Worm (Caenorhabditis elegans) whole organism, L3 larva: ENCODE results near the gene Y22D7AL.10.
A peak's percentile ranks its signal among the peaks of the same experiment; 100 is the strongest.

Source experiments
- R02D3.7 ChIP-seq: fragments of 150-350 bp; optimal IDR thresholded peaks from 2 replicates; lab custom pipeline; 2014; ENCODE audit warnings: missing biosample characterization, missing genetic modification characterization
- ZK546.5 ChIP-seq: sonication (generic microtip); optimal IDR thresholded peaks from 2 replicates; lab custom pipeline; 2017; ENCODE audit warnings: missing biosample characterization, missing genetic modification characterization
- aly-2 ChIP-seq: fragments of 150-350 bp; optimal IDR thresholded peaks from 2 replicates; lab custom pipeline; 2014; ENCODE audit warnings: missing biosample characterization, missing genetic modification characterization
- ama-1 ChIP-seq: fragments of 150-350 bp; optimal IDR thresholded peaks from 2 replicates; lab custom pipeline; 2018
- ceh-16 ChIP-seq: sonication (generic microtip); optimal IDR thresholded peaks from 2 replicates; lab custom pipeline; 2017; ENCODE audit warnings: missing biosample characterization, missing genetic modification characterization
- ceh-28 ChIP-seq: fragments of 150-350 bp; optimal IDR thresholded peaks from 2 replicates; lab custom pipeline; 2014; ENCODE audit warnings: missing biosample characterization, missing genetic modification reagents, missing genetic modification characterization
- ceh-82 ChIP-seq: fragments of 150-350 bp; optimal IDR thresholded peaks from 2 replicates; lab custom pipeline; 2014; ENCODE audit warnings: missing biosample characterization, missing genetic modification characterization
- ceh-9 ChIP-seq: sonication (generic microtip); optimal IDR thresholded peaks from 2 replicates; lab custom pipeline; 2018; ENCODE audit warnings: missing biosample characterization, missing genetic modification characterization
- daf-12 ChIP-seq: fragments of 150-350 bp; optimal IDR thresholded peaks from 2 replicates; lab custom pipeline; 2014; ENCODE audit warnings: missing biosample characterization, missing genetic modification reagents, missing genetic modification characterization
- egl-27 ChIP-seq: sonication (generic microtip); optimal IDR thresholded peaks from 4 replicates; lab custom pipeline; 2017; ENCODE audit warnings: missing biosample characterization, missing genetic modification reagents, missing genetic modification characterization
- egl-5 ChIP-seq: fragments of 150-350 bp; optimal IDR thresholded peaks from 2 replicates; lab custom pipeline; 2017; ENCODE audit warnings: missing biosample characterization, missing genetic modification reagents, missing genetic modification characterization, inconsistent platforms
- elt-1 ChIP-seq: fragments of 150-350 bp; optimal IDR thresholded peaks from 2 replicates; lab custom pipeline; 2014; ENCODE audit warnings: missing biosample characterization, missing genetic modification characterization
- elt-2 ChIP-seq: sonication (generic microtip); optimal IDR thresholded peaks from 2 replicates; lab custom pipeline; 2016; ENCODE audit warnings: missing genetic modification reagents, mild to moderate bottlenecking, missing genetic modification characterization, missing compliant biosample characterization
- elt-3 ChIP-seq, 3 experiments: fragments of 150-350 bp in 1 of 3; sonication (generic microtip) in 2 of 3; optimal IDR thresholded peaks; 2 replicates in 2 of 3; 4 replicates in 1 of 3; lab custom pipeline; 2014 to 2017; ENCODE audit warnings: missing biosample characterization in 3 of 3, missing genetic modification characterization in 3 of 3
- eor-1 ChIP-seq, 2 experiments: fragments of 150-350 bp; optimal IDR thresholded peaks; 2 replicates each; lab custom pipeline; 2014 to 2018; ENCODE audit warnings: missing biosample characterization in 2 of 2, missing genetic modification characterization in 2 of 2
- fkh-10 ChIP-seq: sonication (generic microtip); optimal IDR thresholded peaks from 2 replicates; lab custom pipeline; 2017; ENCODE audit warnings: missing biosample characterization, missing genetic modification reagents, missing genetic modification characterization
- fkh-2 ChIP-seq: fragments of 150-350 bp; optimal IDR thresholded peaks from 2 replicates; lab custom pipeline; 2014; ENCODE audit warnings: missing biosample characterization, missing genetic modification reagents, missing genetic modification characterization
- fos-1 ChIP-seq: fragments of 150-350 bp; optimal IDR thresholded peaks from 2 replicates; lab custom pipeline; 2014; ENCODE audit warnings: missing biosample characterization, missing genetic modification characterization
- hmg-11 ChIP-seq: sonication (generic microtip); optimal IDR thresholded peaks from 2 replicates; lab custom pipeline; 2016; ENCODE audit warnings: missing genetic modification characterization, missing compliant biosample characterization
- jun-1 ChIP-seq: fragments of 150-350 bp; optimal IDR thresholded peaks from 2 replicates; lab custom pipeline; 2014; ENCODE audit warnings: missing biosample characterization, missing genetic modification reagents, missing genetic modification characterization
- lin-15B ChIP-seq: fragments of 150-350 bp; optimal IDR thresholded peaks from 2 replicates; lab custom pipeline; 2014; ENCODE audit warnings: missing biosample characterization, missing genetic modification characterization
- lin-39 ChIP-seq: fragments of 150-350 bp; optimal IDR thresholded peaks from 2 replicates; lab custom pipeline; 2018; ENCODE audit warnings: missing biosample characterization, missing genetic modification reagents, missing genetic modification characterization
- lsy-12 ChIP-seq: sonication (generic microtip); optimal IDR thresholded peaks from 2 replicates; lab custom pipeline; 2016; ENCODE audit warnings: mild to moderate bottlenecking, missing genetic modification characterization, missing compliant biosample characterization
- mdl-1 ChIP-seq: fragments of 150-350 bp; optimal IDR thresholded peaks from 2 replicates; lab custom pipeline; 2014; ENCODE audit warnings: missing biosample characterization, missing genetic modification characterization
- mml-1 ChIP-seq: fragments of 150-350 bp; sonication (generic microtip); optimal IDR thresholded peaks from 3 replicates; lab custom pipeline; 2014; ENCODE audit warnings: missing biosample characterization, missing genetic modification characterization
- nfya-1 ChIP-seq: sonication (generic microtip); optimal IDR thresholded peaks from 2 replicates; lab custom pipeline; 2017; ENCODE audit warnings: missing genetic modification characterization, mild to moderate bottlenecking, missing compliant biosample characterization, antibody characterized with exemption, moderate library complexity; ENCODE audit not compliant: insufficient read depth
- nhr-11 ChIP-seq: fragments of 150-350 bp; optimal IDR thresholded peaks from 2 replicates; lab custom pipeline; 2014; ENCODE audit warnings: missing biosample characterization, missing genetic modification characterization
- nhr-12 ChIP-seq: fragments of 150-350 bp; optimal IDR thresholded peaks from 2 replicates; lab custom pipeline; 2014; ENCODE audit warnings: missing biosample characterization, missing genetic modification characterization
- nhr-23 ChIP-seq: fragments of 150-350 bp; optimal IDR thresholded peaks from 2 replicates; lab custom pipeline; 2014; ENCODE audit warnings: missing biosample characterization, missing genetic modification reagents, missing genetic modification characterization
- nhr-237 ChIP-seq: fragments of 150-350 bp; optimal IDR thresholded peaks from 2 replicates; lab custom pipeline; 2014; ENCODE audit warnings: missing biosample characterization, missing genetic modification characterization
- nhr-25 ChIP-seq: sonication (generic microtip); optimal IDR thresholded peaks from 2 replicates; lab custom pipeline; 2017; ENCODE audit warnings: missing biosample characterization, missing genetic modification characterization
- nhr-28 ChIP-seq: fragments of 150-350 bp; optimal IDR thresholded peaks from 2 replicates; lab custom pipeline; 2014; ENCODE audit warnings: missing biosample characterization, missing genetic modification characterization
- nhr-43 ChIP-seq: sonication (generic microtip); optimal IDR thresholded peaks from 2 replicates; lab custom pipeline; 2016; ENCODE audit warnings: mild to moderate bottlenecking, missing genetic modification characterization, missing compliant biosample characterization; ENCODE audit not compliant: poor library complexity, severe bottlenecking
- nhr-67 ChIP-seq: fragments of 150-350 bp; optimal IDR thresholded peaks from 2 replicates; lab custom pipeline; 2014; ENCODE audit warnings: missing biosample characterization, missing genetic modification characterization
- nhr-76 ChIP-seq: fragments of 150-350 bp; sonication (generic microtip); optimal IDR thresholded peaks from 5 replicates; lab custom pipeline; 2014; ENCODE audit warnings: missing biosample characterization, missing genetic modification characterization
- nhr-77 ChIP-seq: fragments of 150-350 bp; optimal IDR thresholded peaks from 2 replicates; lab custom pipeline; 2014; ENCODE audit warnings: missing biosample characterization, missing genetic modification characterization
- pha-4 ChIP-seq: fragments of 150-350 bp; optimal IDR thresholded peaks from 2 replicates; lab custom pipeline; 2014; ENCODE audit warnings: missing biosample characterization, missing genetic modification reagents, missing genetic modification characterization
- pqm-1 ChIP-seq: fragments of 150-350 bp; optimal IDR thresholded peaks from 2 replicates; lab custom pipeline; 2017; ENCODE audit warnings: missing biosample characterization, missing genetic modification characterization, inconsistent platforms
- sea-2 ChIP-seq: fragments of 150-350 bp; sonication (generic microtip); optimal IDR thresholded peaks from 4 replicates; lab custom pipeline; 2014; ENCODE audit warnings: missing biosample characterization, missing genetic modification reagents, missing genetic modification characterization
- skn-1 ChIP-seq: fragments of 150-350 bp; optimal IDR thresholded peaks from 2 replicates; lab custom pipeline; 2014; ENCODE audit warnings: missing biosample characterization, missing genetic modification characterization
- snpc-4 ChIP-seq: fragments of 150-350 bp; optimal IDR thresholded peaks from 2 replicates; lab custom pipeline; 2014; ENCODE audit warnings: missing biosample characterization, missing genetic modification characterization
- tbx-2 ChIP-seq: sonication (generic microtip); optimal IDR thresholded peaks from 2 replicates; lab custom pipeline; 2016; ENCODE audit warnings: mild to moderate bottlenecking, missing genetic modification characterization, missing compliant biosample characterization
- unc-39 ChIP-seq: sonication (generic microtip); optimal IDR thresholded peaks from 4 replicates; lab custom pipeline; 2017; ENCODE audit warnings: missing biosample characterization, missing genetic modification characterization
- unc-62 ChIP-seq: fragments of 150-350 bp; sonication (generic microtip); optimal IDR thresholded peaks from 4 replicates; lab custom pipeline; 2014; ENCODE audit warnings: missing biosample characterization, missing genetic modification reagents, missing genetic modification characterization
- zag-1 ChIP-seq: fragments of 150-350 bp; optimal IDR thresholded peaks from 2 replicates; lab custom pipeline; 2014; ENCODE audit warnings: missing biosample characterization, missing genetic modification characterization
- ztf-11 ChIP-seq: fragments of 150-350 bp; optimal IDR thresholded peaks from 2 replicates; lab custom pipeline; 2014; ENCODE audit warnings: missing biosample characterization, missing genetic modification characterization
- ztf-4 ChIP-seq: fragments of 150-350 bp; optimal IDR thresholded peaks from 2 replicates; lab custom pipeline; 2014; ENCODE audit warnings: missing biosample characterization, missing genetic modification characterization

The Y22D7AL.10 gene

ce11 chrIII:1618915-1619314, at the start of gene Y22D7AL.10:
TSS of gene Y22D7AL.10 (minus strand) at chrIII:1618929.
- peak; percentile 94 for TF ChIP-seq nhr-25 (tag; lab: Kevin White, UChicago)
- peak; percentile 62 for TF ChIP-seq nhr-67 (tag; lab: Kevin White, UChicago)
- peak; percentile 66 for TF ChIP-seq pqm-1 (tag; lab: Kevin White, UChicago)
- peak; percentile 95 for TF ChIP-seq hmg-11 (tag; lab: Kevin White, UChicago)
- peak in 1 of 2 experiments; percentile 47 for TF ChIP-seq eor-1 (tag; optimal IDR thresholded peaks at IDR 0.05; lab: Kevin White, UChicago)
- TF ChIP-seq fkh-2 (tag; lab: Kevin White, UChicago), result peak; percentile 77
- TF ChIP-seq nhr-28, result no peak
- TF ChIP-seq ceh-16 (tag; lab: Kevin White, UChicago), result peak; percentile 64
- TF ChIP-seq elt-3 (tag; optimal IDR thresholded peaks at IDR 0.05; lab: Kevin White, UChicago), result peak in 2 of 3 experiments; percentile 4 to 47
- TF ChIP-seq R02D3.7 (tag; lab: Kevin White, UChicago), result peak; percentile 89
- peak; percentile 95 for TF ChIP-seq ceh-28 (tag; lab: Kevin White, UChicago)
- peak; percentile 97 for TF ChIP-seq nhr-23
- TF ChIP-seq nhr-11, result peak; percentile 83
- peak; percentile 86 for TF ChIP-seq zag-1 (tag; lab: Kevin White, UChicago)
- peak; percentile 99 for TF ChIP-seq lsy-12 (tag; lab: Kevin White, UChicago)
- peak; percentile 99 for TF ChIP-seq lin-15B
- no peak for TF ChIP-seq nhr-12 (tag; lab: Kevin White, UChicago)
- peak; percentile 83 for TF ChIP-seq unc-62 (GFP tag; lab: Kevin White, UChicago)
- peak; percentile 98 for TF ChIP-seq lin-39 (tag; lab: Kevin White, UChicago)
- peak; percentile 54 for TF ChIP-seq daf-12 (tag; lab: Kevin White, UChicago)
- TF ChIP-seq nfya-1 (tag; lab: Kevin White, UChicago), result peak; percentile 100
- peak; percentile 18 for TF ChIP-seq ama-1
- TF ChIP-seq aly-2 (tag; lab: Kevin White, UChicago), result peak; percentile 90
- peak; percentile 71 for TF ChIP-seq elt-1 (tag; lab: Kevin White, UChicago)
- TF ChIP-seq sea-2, result no peak
- peak; percentile 94 for TF ChIP-seq skn-1 (tag; lab: Kevin White, UChicago)
- peak; percentile 68 for TF ChIP-seq ZK546.5 (tag; lab: Kevin White, UChicago)
- peak; percentile 79 for TF ChIP-seq snpc-4 (tag; lab: Kevin White, UChicago)
- TF ChIP-seq tbx-2 (tag; lab: Kevin White, UChicago), result peak; percentile 96
- no peak for TF ChIP-seq ceh-9
- TF ChIP-seq mml-1 (tag; lab: Kevin White, UChicago), result no peak
- TF ChIP-seq nhr-77, result peak; percentile 81
- TF ChIP-seq egl-27 (tag; lab: Kevin White, UChicago), result peak; percentile 55
- TF ChIP-seq pha-4 (tag; lab: Kevin White, UChicago), result peak; percentile 94
- peak; percentile 54 for TF ChIP-seq mdl-1
- peak; percentile 82 for TF ChIP-seq ztf-4 (tag; lab: Kevin White, UChicago)
- peak; percentile 88 for TF ChIP-seq elt-2
- TF ChIP-seq jun-1, result peak; percentile 96
- no peak for TF ChIP-seq nhr-237 (tag; lab: Kevin White, UChicago)
- no peak for TF ChIP-seq ztf-11
- TF ChIP-seq ceh-82 (tag; lab: Kevin White, UChicago), result peak; percentile 86
- peak; percentile 78 for TF ChIP-seq nhr-76 (tag; lab: Kevin White, UChicago)
- TF ChIP-seq fos-1 (tag; lab: Kevin White, UChicago), result peak; percentile 49
- TF ChIP-seq nhr-43 (tag; lab: Kevin White, UChicago), result peak; percentile 99
- TF ChIP-seq unc-39 (tag; lab: Kevin White, UChicago), result no peak
- peak; percentile 96 for TF ChIP-seq fkh-10 (GFP tag; lab: Kevin White, UChicago)
- peak; percentile 93 for TF ChIP-seq egl-5 (tag; lab: Kevin White, UChicago)
